Worm (Caenorhabditis elegans) whole organism, L2 larva: Measurements from ENCODE around the gene F02D10.3.

ENCODE experiments used
- ceh-82 ChIP-seq: fragments of 150-350 bp; optimal IDR thresholded peaks from 2 replicates; lab custom pipeline; 2014; ENCODE audit warnings: missing biosample characterization, missing genetic modification characterization
- mbf-1 ChIP-seq: sonication (generic microtip); optimal IDR thresholded peaks from 2 replicates; lab custom pipeline; 2017; ENCODE audit warnings: missing biosample characterization, missing genetic modification characterization
- nhr-10 ChIP-seq: sonication (generic microtip); optimal IDR thresholded peaks from 2 replicates; lab custom pipeline; 2017; ENCODE audit warnings: missing biosample characterization, missing genetic modification characterization
- sem-4 ChIP-seq: fragments of 150-350 bp; optimal IDR thresholded peaks from 2 replicates; lab custom pipeline; 2014; ENCODE audit warnings: missing biosample characterization, missing genetic modification reagents, missing genetic modification characterization
- unc-55 ChIP-seq: fragments of 150-350 bp; sonication (generic microtip); optimal IDR thresholded peaks from 3 replicates; lab custom pipeline; 2014; ENCODE audit warnings: missing biosample characterization, missing genetic modification reagents, missing genetic modification characterization
- unc-62 ChIP-seq: fragments of 150-350 bp; optimal IDR thresholded peaks from 2 replicates; lab custom pipeline; 2014; ENCODE audit warnings: missing biosample characterization, missing genetic modification reagents, missing genetic modification characterization

- no peak for TF ChIP-seq nhr-10 (tag; lab: Kevin White, UChicago)
- TF ChIP-seq unc-55: no peak
- no peak for TF ChIP-seq unc-62 (GFP tag; lab: Kevin White, UChicago)
- no peak for TF ChIP-seq ceh-82
- no peak for TF ChIP-seq mbf-1 (tag; lab: Kevin White, UChicago)
- no peak for TF ChIP-seq sem-4
Measured at ce11 chrX:13456442-13456841, 6.0 kb downstream of the F02D10.3 start, which contains the start of gene flr-1.
